Fruit fly (Drosophila melanogaster): ENCODE data around the gene Sfp24Bb.

DNA sequence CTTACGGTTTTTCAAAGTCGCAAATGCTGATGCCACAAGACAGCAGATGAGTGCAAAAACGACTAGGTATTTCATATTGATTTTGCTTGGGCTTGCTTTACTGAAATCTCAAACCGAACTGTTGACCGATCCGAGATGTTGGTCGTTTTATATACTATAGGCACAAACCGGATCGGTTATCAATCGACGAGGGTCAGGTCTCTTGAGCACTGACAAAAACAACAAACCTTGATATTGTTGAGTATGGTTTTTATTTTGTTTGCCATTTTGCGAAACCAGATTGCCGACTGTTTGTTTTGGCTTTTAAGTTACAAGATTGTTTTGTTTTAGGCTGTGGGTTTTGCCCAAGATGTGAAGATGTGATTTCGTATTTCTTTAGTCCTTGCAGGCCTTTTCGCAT is 22.9 kb upstream of the Sfp24Bb start, which contains the start of gene CG16704:
- no peak for TF ChIP-seq emc (GFP tag; optimal IDR thresholded peaks at IDR 0.05)
- TF ChIP-seq Mad (GFP tag; optimal IDR thresholded peaks at IDR 0.05), result no peak
- no peak for TF ChIP-seq CG11398 (GFP tag; optimal IDR thresholded peaks at IDR 0.05)
- no peak for TF ChIP-seq CG30431 (GFP tag; optimal IDR thresholded peaks at IDR 0.05)
- TF ChIP-seq crol (GFP tag; IDR thresholded peaks at IDR 0.05), result no peak

Measured in whole organism, embryonic.